Worm (Caenorhabditis elegans) whole organism, early embryonic: Measurements from ENCODE around the gene zfp-3.

Experiments used
- B0310.2 ChIP-seq: sonication (generic microtip); optimal IDR thresholded peaks from 2 replicates; lab custom pipeline; 2016; ENCODE audit warnings: mild to moderate bottlenecking, missing genetic modification characterization, missing compliant biosample characterization
- F13C5.2 ChIP-seq: sonication (generic microtip); optimal IDR thresholded peaks from 2 replicates; lab custom pipeline; 2017; ENCODE audit warnings: mild to moderate bottlenecking, missing genetic modification characterization, inconsistent platforms, missing compliant biosample characterization
- aly-1 ChIP-seq: sonication (generic microtip); optimal IDR thresholded peaks from 2 replicates; lab custom pipeline; 2016; ENCODE audit warnings: missing genetic modification characterization, missing compliant biosample characterization
- ama-1 ChIP-seq: fragments of 150-350 bp; optimal IDR thresholded peaks from 2 replicates; lab custom pipeline; 2014
- flt-1 ChIP-seq: fragments of 200-800 bp; sonication (Bioruptor generic); IDR thresholded peaks from 2 replicates; pipeline ENCODE4 v1.3.6; 2022; ENCODE audit warnings: missing genetic modification characterization, missing compliant biosample characterization
- hnd-1 ChIP-seq: sonication (generic microtip); optimal IDR thresholded peaks from 2 replicates; lab custom pipeline; 2016; ENCODE audit warnings: missing genetic modification characterization, missing compliant biosample characterization
- scrt-1 ChIP-seq: fragments of 200-800 bp; sonication (Bioruptor generic); IDR thresholded peaks from 2 replicates; pipeline ENCODE4 v1.3.6; 2022; ENCODE audit warnings: missing genetic modification characterization, missing compliant biosample characterization
- sea-1 ChIP-seq: fragments of 200-800 bp; sonication (Bioruptor generic); conservative IDR thresholded peaks from 2 replicates; pipeline ENCODE4 v1.3.6; 2022; ENCODE audit warnings: missing genetic modification characterization, missing compliant biosample characterization
- tbx-11 ChIP-seq: fragments of 200-800 bp; sonication (Bioruptor generic); IDR thresholded peaks from 2 replicates; pipeline ENCODE4 v1.3.6; 2022; ENCODE audit warnings: missing genetic modification characterization, missing compliant biosample characterization
- tra-4 ChIP-seq: sonication (generic microtip); optimal IDR thresholded peaks from 2 replicates; lab custom pipeline; 2017; ENCODE audit warnings: missing genetic modification characterization, missing compliant biosample characterization

DNA sequence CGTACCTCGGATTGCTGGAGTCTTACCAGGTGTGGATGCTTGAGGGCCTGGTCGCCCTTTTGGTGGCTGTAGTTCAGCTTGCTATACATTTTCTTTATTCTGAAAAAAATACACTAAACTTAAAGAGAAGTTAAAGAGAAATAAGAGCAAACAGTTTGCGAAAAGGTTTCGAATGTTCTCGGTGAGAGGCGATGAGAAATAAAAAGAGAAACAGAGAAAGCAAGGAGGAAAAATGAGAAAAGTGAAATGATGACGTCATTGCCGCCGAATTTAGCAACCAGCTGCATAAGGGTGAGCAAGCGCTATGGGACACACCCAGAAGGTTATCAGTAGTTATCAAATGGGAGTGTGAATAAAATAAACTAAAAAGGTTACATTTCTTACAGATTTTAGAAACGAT lies 7.3 kb upstream of the zfp-3 start, which contains the start of gene cebp-1:
- TF ChIP-seq B0310.2 (tag; lab: Kevin White, UChicago) (no peak), hnd-1 (tag; lab: Kevin White, UChicago) (no peak), scrt-1 (GFP tag; lab: Robert Waterston, UW) (no peak), aly-1 (tag; lab: Kevin White, UChicago) (no peak), F13C5.2 (tag; lab: Kevin White, UChicago) (no peak), ama-1 (lab: Kevin White, UChicago) (no peak), sea-1 (no peak), flt-1 (GFP tag; lab: Robert Waterston, UW) (no peak), tra-4 (tag; lab: Kevin White, UChicago) (no peak), tbx-11 (GFP tag; lab: Robert Waterston, UW) (no peak)
